Worm (Caenorhabditis elegans) whole organism, L4 larva: ENCODE measurements around the gene smc-6.

Experiments
- F49E8.2 ChIP-seq: sonication (generic microtip); optimal IDR thresholded peaks from 2 replicates; lab custom pipeline; 2016; ENCODE audit warnings: missing compliant biosample characterization, mild to moderate bottlenecking, missing genetic modification characterization, borderline replicate concordance
- aha-1 ChIP-seq: fragments of 150-350 bp; peaks from one replicate; lab custom pipeline; 2014; ENCODE audit warnings: missing biosample characterization, missing genetic modification characterization
- aly-2 ChIP-seq: sonication (generic microtip); optimal IDR thresholded peaks from 2 replicates; lab custom pipeline; 2018; ENCODE audit warnings: missing biosample characterization, missing genetic modification characterization
- ama-1 ChIP-seq: fragments of 150-350 bp; optimal IDR thresholded peaks from 2 replicates; lab custom pipeline; 2014; ENCODE audit warnings: inconsistent platforms, mixed read lengths
- arid-1 ChIP-seq: fragments of 200-800 bp; sonication (Bioruptor generic); conservative IDR thresholded peaks from 2 replicates; pipeline ENCODE4 v1.3.6; 2022; ENCODE audit warnings: missing genetic modification reagents, missing genetic modification characterization, missing compliant biosample characterization
- ceh-20 ChIP-seq: fragments of 200-800 bp; sonication (Bioruptor generic); IDR thresholded peaks from 2 replicates; pipeline ENCODE4 v1.3.6; 2022; ENCODE audit warnings: missing genetic modification reagents, missing genetic modification characterization, missing compliant biosample characterization
- ceh-32 ChIP-seq: sonication (generic microtip); optimal IDR thresholded peaks from 2 replicates; lab custom pipeline; 2016; ENCODE audit warnings: mild to moderate bottlenecking, missing genetic modification characterization, missing compliant biosample characterization; ENCODE audit not compliant: poor library complexity
- ces-1 ChIP-seq: fragments of 150-350 bp; sonication (generic microtip); optimal IDR thresholded peaks from 4 replicates; lab custom pipeline; 2014; ENCODE audit warnings: missing biosample characterization, missing genetic modification reagents, missing genetic modification characterization
- cey-2 ChIP-seq: sonication (generic microtip); optimal IDR thresholded peaks from 3 replicates; lab custom pipeline; 2017; ENCODE audit warnings: missing genetic modification characterization, mild to moderate bottlenecking, missing compliant biosample characterization, antibody characterized with exemption, borderline replicate concordance; ENCODE audit not compliant: insufficient read depth
- daf-16 ChIP-seq, 3 experiments: sonication (generic microtip); optimal IDR thresholded peaks; 2 replicates each; lab custom pipeline; 2016 to 2017; ENCODE audit warnings: missing genetic modification characterization in 3 of 3, missing genetic modification reagents in 3 of 3, mild to moderate bottlenecking in 2 of 3, missing compliant biosample characterization in 2 of 3, missing biosample characterization in 1 of 3, moderate library complexity in 1 of 3
- daf-8 ChIP-seq: fragments of 200-800 bp; sonication (Bioruptor generic); IDR thresholded peaks from 2 replicates; pipeline ENCODE4 v1.3.6; 2022; ENCODE audit warnings: missing genetic modification characterization, missing compliant biosample characterization
- dmd-6 ChIP-seq: fragments of 200-800 bp; sonication (Bioruptor generic); IDR thresholded peaks from 2 replicates; pipeline ENCODE4 v1.3.6; 2022; ENCODE audit warnings: missing genetic modification reagents, missing genetic modification characterization, missing compliant biosample characterization
- dpl-1 ChIP-seq: fragments of 150-350 bp; optimal IDR thresholded peaks from 2 replicates; lab custom pipeline; 2014; ENCODE audit warnings: missing biosample characterization, missing genetic modification reagents, missing genetic modification characterization
- dve-1 ChIP-seq: sonication (generic microtip); optimal IDR thresholded peaks from 2 replicates; lab custom pipeline; 2017; ENCODE audit warnings: antibody characterized with exemption, mild to moderate bottlenecking, missing genetic modification characterization, missing compliant biosample characterization; ENCODE audit not compliant: insufficient read depth
- fkh-10 ChIP-seq: fragments of 150-350 bp; optimal IDR thresholded peaks from 2 replicates; lab custom pipeline; 2014; ENCODE audit warnings: missing biosample characterization, missing genetic modification reagents, missing genetic modification characterization
- hlh-11 ChIP-seq: fragments of 200-800 bp; sonication (Bioruptor generic); optimal IDR thresholded peaks from 2 replicates; lab custom pipeline; 2018; ENCODE audit warnings: mild to moderate bottlenecking, missing genetic modification characterization, missing compliant biosample characterization
- hlh-30 ChIP-seq: sonication (generic microtip); optimal IDR thresholded peaks from 2 replicates; lab custom pipeline; 2017; ENCODE audit warnings: antibody characterized with exemption, mild to moderate bottlenecking, missing genetic modification characterization, missing compliant biosample characterization; ENCODE audit not compliant: insufficient read depth
- jun-1 ChIP-seq: fragments of 150-350 bp; optimal IDR thresholded peaks from 2 replicates; lab custom pipeline; 2014; ENCODE audit warnings: missing biosample characterization, missing genetic modification reagents, missing genetic modification characterization
- lim-7 ChIP-seq: fragments of 200-800 bp; sonication (Bioruptor generic); IDR thresholded peaks from 2 replicates; pipeline ENCODE4 v1.3.6; 2022; ENCODE audit warnings: missing genetic modification characterization, missing compliant biosample characterization
- lin-38 ChIP-seq: fragments of 200-800 bp; sonication (Bioruptor generic); IDR thresholded peaks from 2 replicates; pipeline ENCODE4 v1.3.6; 2022; ENCODE audit warnings: missing genetic modification reagents, missing genetic modification characterization, missing compliant biosample characterization
- lin-39 ChIP-seq: fragments of 150-350 bp; optimal IDR thresholded peaks from 2 replicates; lab custom pipeline; 2014; ENCODE audit warnings: missing biosample characterization, missing genetic modification reagents, missing genetic modification characterization
- mdl-1 ChIP-seq, 2 experiments: fragments of 150-350 bp in 1 of 2; sonication (generic microtip) in 1 of 2; optimal IDR thresholded peaks; 2 replicates each; lab custom pipeline; 2014 to 2017; ENCODE audit warnings: missing biosample characterization in 2 of 2, missing genetic modification characterization in 2 of 2
- mep-1 ChIP-seq: fragments of 150-350 bp; sonication (generic microtip); optimal IDR thresholded peaks from 3 replicates; lab custom pipeline; 2014; ENCODE audit warnings: missing biosample characterization, missing genetic modification characterization
- mxl-2 ChIP-seq: fragments of 200-800 bp; sonication (Bioruptor generic); conservative IDR thresholded peaks from 2 replicates; pipeline ENCODE4 v1.3.6; 2022; ENCODE audit warnings: missing genetic modification reagents, missing genetic modification characterization, missing compliant biosample characterization
- nhr-10 ChIP-seq: fragments of 150-350 bp; optimal IDR thresholded peaks from 2 replicates; lab custom pipeline; 2014; ENCODE audit warnings: missing biosample characterization, missing genetic modification characterization
- nhr-28 ChIP-seq: fragments of 150-350 bp; optimal IDR thresholded peaks from 2 replicates; lab custom pipeline; 2014; ENCODE audit warnings: missing biosample characterization, missing genetic modification characterization
- nhr-48 ChIP-seq: sonication (generic microtip); optimal IDR thresholded peaks from 2 replicates; lab custom pipeline; 2016; ENCODE audit warnings: mild to moderate bottlenecking, missing genetic modification characterization, missing compliant biosample characterization
- nhr-77 ChIP-seq: fragments of 150-350 bp; optimal IDR thresholded peaks from 2 replicates; lab custom pipeline; 2014; ENCODE audit warnings: missing biosample characterization, missing genetic modification characterization
- php-3 ChIP-seq: fragments of 200-800 bp; sonication (Bioruptor generic); IDR thresholded peaks from 2 replicates; pipeline ENCODE4 v1.3.6; 2022; ENCODE audit warnings: missing genetic modification reagents, missing genetic modification characterization, missing compliant biosample characterization
- pqm-1 ChIP-seq: sonication (generic microtip); optimal IDR thresholded peaks from 2 replicates; lab custom pipeline; 2017; ENCODE audit warnings: missing biosample characterization, missing genetic modification characterization
- set-16 ChIP-seq: fragments of 200-800 bp; sonication (Bioruptor generic); IDR thresholded peaks from 2 replicates; pipeline ENCODE4 v1.3.6; 2022; ENCODE audit warnings: missing genetic modification reagents, missing genetic modification characterization, missing compliant biosample characterization
- snpc-1.2 ChIP-seq: fragments of 200-800 bp; sonication (Bioruptor generic); IDR thresholded peaks from 2 replicates; pipeline ENCODE4 v1.3.6; 2022; ENCODE audit warnings: missing genetic modification reagents, missing genetic modification characterization, missing compliant biosample characterization
- unc-62 ChIP-seq, 3 experiments: fragments of 150-350 bp in 1 of 3; sonication (generic microtip); optimal IDR thresholded peaks in 2 of 3; peaks in 1 of 3; 1 replicate in 1 of 3; 2 replicates in 2 of 3; lab custom pipeline; 2014 to 2017; ENCODE audit warnings: missing biosample characterization in 3 of 3, missing genetic modification characterization in 3 of 3, missing genetic modification reagents in 3 of 3, missing genotype in 1 of 3
- zag-1 ChIP-seq: fragments of 150-350 bp; optimal IDR thresholded peaks from 2 replicates; lab custom pipeline; 2014; ENCODE audit warnings: missing biosample characterization, missing genetic modification characterization
- ztf-11 ChIP-seq: fragments of 150-350 bp; optimal IDR thresholded peaks from 2 replicates; lab custom pipeline; 2014; ENCODE audit warnings: missing biosample characterization, missing genetic modification characterization

The smc-6 gene

DNA sequence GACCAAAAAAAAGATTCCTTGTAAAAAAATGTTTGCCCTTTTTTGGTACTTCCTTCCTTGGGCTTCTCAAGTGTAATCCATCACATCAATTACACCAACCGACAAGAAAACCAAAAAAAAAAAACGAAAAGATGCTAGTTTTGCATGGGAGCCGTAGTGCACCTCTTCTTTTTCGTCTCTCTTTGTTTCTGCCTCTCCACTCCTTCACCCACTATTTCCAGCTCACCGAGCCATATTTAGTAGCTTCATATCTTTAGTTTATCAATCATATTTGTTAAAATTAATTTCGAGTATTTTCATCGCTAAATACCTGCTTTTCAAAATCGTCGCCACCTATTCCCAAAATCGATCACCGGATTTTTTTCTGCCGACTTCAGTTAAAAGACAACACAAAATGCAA is 22.2 kb downstream of the smc-6 start, which contains the start of gene F07A11.4:
Gene F07A11.4 (plus strand): TSS at position 301 of the 400 bp plus-strand sequence.
- TF ChIP-seq daf-8 (GFP tag; lab: Robert Waterston, UW) (no peak), lim-7 (GFP tag; lab: Robert Waterston, UW) (no peak)

DNA sequence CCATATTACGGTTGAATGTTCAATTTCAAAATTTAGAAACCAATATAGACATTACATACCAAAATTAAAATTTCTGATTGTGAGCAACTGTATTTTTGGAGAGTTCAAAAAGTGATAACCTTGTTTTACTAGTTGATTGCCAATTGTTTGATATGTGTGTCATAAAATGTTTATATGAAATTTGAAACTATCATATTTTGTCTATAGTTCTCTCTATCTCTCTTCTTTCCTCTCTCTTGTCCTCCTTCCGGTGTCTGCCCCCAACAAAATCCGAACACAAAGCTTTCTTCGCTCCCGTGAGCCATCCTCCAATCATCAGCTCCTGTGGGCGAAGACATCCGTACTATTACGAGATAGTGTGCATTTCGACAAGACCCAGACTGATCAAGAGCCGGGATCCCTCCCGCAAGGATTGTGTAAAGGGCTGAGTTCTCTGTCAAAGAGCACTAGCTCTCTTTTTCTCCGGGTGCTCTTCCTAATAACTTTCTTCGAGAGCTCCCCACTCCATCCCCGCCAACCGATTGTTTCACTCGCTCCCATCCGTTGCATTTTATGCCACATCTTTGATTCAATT is 24.0 kb downstream of the smc-6 start:
- TF ChIP-seq unc-62 (GFP tag; optimal IDR thresholded peaks at IDR 0.05 in 1 of 2; lab: Kevin White, UChicago) (peak in 1 of 2 experiments; percentile 57), unc-62 (tag; optimal IDR thresholded peaks at IDR 0.05; lab: Kevin White, UChicago) (no peak), hlh-11 (tag; lab: Kevin White, UChicago) (peak; percentile 34), F49E8.2 (tag; lab: Kevin White, UChicago) (no peak), hlh-30 (tag; lab: Kevin White, UChicago) (no peak), set-16 (GFP tag; lab: Robert Waterston, UW) (0 out of 2 replicates have a peak, but pooled peaks have one; percentile 22), ama-1 (lab: Kevin White, UChicago) (no peak), dve-1 (no peak)

DNA sequence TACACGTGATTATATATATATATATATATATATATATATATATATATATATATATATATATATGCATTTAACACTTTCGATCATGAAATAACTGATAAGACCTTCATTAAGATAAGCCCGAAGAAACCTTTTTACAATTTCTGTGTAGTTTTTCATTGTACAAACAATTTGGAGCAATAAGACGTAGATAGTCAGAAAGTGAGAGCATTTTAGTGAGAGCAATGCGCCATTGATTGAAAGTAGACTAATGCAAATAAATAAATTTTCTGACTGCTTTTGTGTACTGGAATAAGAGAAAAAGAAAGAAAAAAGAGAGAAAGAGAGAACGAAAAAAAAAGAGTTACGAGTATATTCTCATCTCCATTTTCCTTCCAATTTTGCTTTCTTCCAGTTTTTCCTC is 26.1 kb downstream of the smc-6 start:
- TF ChIP-seq daf-16 (GFP tag; optimal IDR thresholded peaks at IDR 0.05; lab: Kevin White, UChicago) (no peak), daf-16 (tag; optimal IDR thresholded peaks at IDR 0.05; lab: Kevin White, UChicago) (peak; percentile 78), dmd-6 (GFP tag; lab: Robert Waterston, UW) (peak; percentile 49), ceh-32 (tag; lab: Kevin White, UChicago) (no peak), mep-1 (tag; lab: Kevin White, UChicago) (peak; percentile 30), nhr-28 (tag; lab: Kevin White, UChicago) (peak; percentile 40), hlh-30 (tag; lab: Kevin White, UChicago) (no peak), zag-1 (tag; lab: Kevin White, UChicago) (no peak), mxl-2 (GFP tag; lab: Robert Waterston, UW) (no peak), dve-1 (peak; percentile 66), fkh-10 (GFP tag; lab: Kevin White, UChicago) (no peak), arid-1 (GFP tag; lab: Robert Waterston, UW) (no peak), php-3 (GFP tag; lab: Robert Waterston, UW) (no peak), dpl-1 (GFP tag; lab: Kevin White, UChicago) (no peak), aly-2 (no peak), mdl-1 (tag; optimal IDR thresholded peaks at IDR 0.05; lab: Kevin White, UChicago) (no peak), nhr-77 (tag; lab: Kevin White, UChicago) (no peak), ces-1 (no peak), aha-1 (tag; lab: Kevin White, UChicago) (no peak), snpc-1.2 (no peak), F49E8.2 (tag; lab: Kevin White, UChicago) (no peak), nhr-10 (tag; lab: Kevin White, UChicago) (no peak), jun-1 (tag; lab: Kevin White, UChicago) (no peak), hlh-11 (tag; lab: Kevin White, UChicago) (peak; percentile 32), lin-39 (tag; lab: Kevin White, UChicago) (no peak), ztf-11 (no peak), nhr-48 (no peak), pqm-1 (tag; lab: Kevin White, UChicago) (peak; percentile 85), lin-38 (GFP tag; lab: Robert Waterston, UW) (no peak), ceh-20 (GFP tag; lab: Robert Waterston, UW) (no peak), cey-2 (tag; lab: Kevin White, UChicago) (no peak)
